Fruit fly (Drosophila melanogaster) whole organism, embryonic: ENCODE measurements around the gene tHMG1.
A peak's percentile ranks its signal among the peaks of the same experiment; 100 is the strongest.

Source experiments
- Aef1 ChIP-seq: fragments of 200-800 bp; sonication (Bioruptor generic); IDR thresholded peaks from 3 replicates; pipeline ENCODE4 v1.3.6; 2022; ENCODE audit warnings: missing biosample characterization, missing genetic modification characterization
- Atf6 ChIP-seq: fragments of 200-800 bp; sonication (Bioruptor generic); IDR thresholded peaks from 2 replicates; pipeline ENCODE4 v1.3.6; 2022; ENCODE audit warnings: missing biosample characterization, missing genetic modification characterization
- CG11456 ChIP-seq: fragments of 200-800 bp; sonication (Bioruptor generic); IDR thresholded peaks from 3 replicates; pipeline ENCODE4 v1.3.6; 2022; ENCODE audit warnings: missing biosample characterization, missing genetic modification characterization
- CG11504 ChIP-seq: fragments of 200-800 bp; sonication (Bioruptor generic); optimal IDR thresholded peaks from 3 replicates; lab custom pipeline; 2019; ENCODE audit warnings: missing biosample characterization, mild to moderate bottlenecking, missing genetic modification characterization, moderate library complexity
- CG12299 ChIP-seq: fragments of 200-800 bp; sonication (Bioruptor generic); optimal IDR thresholded peaks from 2 replicates; lab custom pipeline; 2018; ENCODE audit warnings: missing biosample characterization, mild to moderate bottlenecking, missing genetic modification characterization
- CG13894 ChIP-seq: fragments of 200-800 bp; sonication (Bioruptor generic); optimal IDR thresholded peaks from 3 replicates; lab custom pipeline; 2018; ENCODE audit warnings: missing biosample characterization, mild to moderate bottlenecking, missing genetic modification characterization, moderate library complexity
- CG15269 ChIP-seq: fragments of 200-800 bp; sonication (Bioruptor generic); optimal IDR thresholded peaks from 2 replicates; lab custom pipeline; 2018; ENCODE audit warnings: missing biosample characterization, mild to moderate bottlenecking, missing genetic modification characterization, moderate library complexity
- CG15514 ChIP-seq: fragments of 200-800 bp; sonication (Bioruptor generic); optimal IDR thresholded peaks from 3 replicates; lab custom pipeline; 2017; ENCODE audit warnings: missing biosample characterization, missing genetic modification characterization, mild to moderate bottlenecking, moderate library complexity, missing genetic modification reagents
- CG16779 ChIP-seq: fragments of 200-800 bp; sonication (Bioruptor generic); IDR thresholded peaks from 2 replicates; pipeline ENCODE4 v1.3.6; 2022; ENCODE audit warnings: missing biosample characterization, missing genetic modification characterization
- CG18619 ChIP-seq: fragments of 200-800 bp; sonication (Bioruptor generic); optimal IDR thresholded peaks from 3 replicates; lab custom pipeline; 2017; ENCODE audit warnings: missing biosample characterization, mild to moderate bottlenecking, missing genetic modification characterization
- CG3163 ChIP-seq: fragments of 200-800 bp; sonication (Bioruptor generic); optimal IDR thresholded peaks from 3 replicates; lab custom pipeline; 2016; ENCODE audit warnings: missing biosample characterization, missing genetic modification characterization
- CG32532 ChIP-seq: fragments of 200-800 bp; sonication (Bioruptor generic); IDR thresholded peaks from 2 replicates; pipeline ENCODE4 v1.3.6; 2022; ENCODE audit warnings: missing biosample characterization, missing genetic modification characterization
- CG3281 ChIP-seq: fragments of 200-800 bp; sonication (Bioruptor generic); optimal IDR thresholded peaks from 3 replicates; lab custom pipeline; 2017; ENCODE audit warnings: missing biosample characterization, mild to moderate bottlenecking, missing genetic modification characterization
- CG33557 ChIP-seq: fragments of 200-800 bp; sonication (Bioruptor generic); optimal IDR thresholded peaks from 2 replicates; lab custom pipeline; 2019; ENCODE audit warnings: missing biosample characterization, mild to moderate bottlenecking, missing genetic modification characterization, moderate library complexity
- CG34376 ChIP-seq: fragments of 200-800 bp; sonication (Bioruptor generic); optimal IDR thresholded peaks from 2 replicates; lab custom pipeline; 2018; ENCODE audit warnings: missing biosample characterization, mild to moderate bottlenecking, missing genetic modification characterization
- CG4328 ChIP-seq: fragments of 200-800 bp; sonication (Bioruptor generic); optimal IDR thresholded peaks from 3 replicates; lab custom pipeline; 2017; ENCODE audit warnings: missing biosample characterization, missing genetic modification reagents, missing genetic modification characterization
- CG4404 ChIP-seq: fragments of 200-800 bp; sonication (Bioruptor generic); IDR thresholded peaks from 2 replicates; pipeline ENCODE4 v1.3.6; 2022; ENCODE audit warnings: missing biosample characterization, missing genetic modification characterization
- CG4730 ChIP-seq: fragments of 200-800 bp; sonication (Bioruptor generic); IDR thresholded peaks from 2 replicates; pipeline ENCODE4 v1.3.6; 2022; ENCODE audit warnings: missing biosample characterization, missing genetic modification characterization
- CG7556 ChIP-seq: fragments of 200-800 bp; sonication (Bioruptor generic); optimal IDR thresholded peaks from 2 replicates; lab custom pipeline; 2017; ENCODE audit warnings: missing biosample characterization, mild to moderate bottlenecking, missing genetic modification characterization
- CG7839 ChIP-seq: fragments of 200-800 bp; sonication (Bioruptor generic); optimal IDR thresholded peaks from 3 replicates; lab custom pipeline; 2018; ENCODE audit warnings: missing biosample characterization, mild to moderate bottlenecking, missing genetic modification characterization, moderate library complexity
- CG9215 ChIP-seq: fragments of 200-800 bp; sonication (Bioruptor generic); IDR thresholded peaks from 2 replicates; pipeline ENCODE4 v1.3.6; 2022; ENCODE audit warnings: missing biosample characterization, missing genetic modification characterization
- E2f1 ChIP-seq: fragments of 200-800 bp; sonication (Bioruptor generic); IDR thresholded peaks from 2 replicates; pipeline ENCODE4 v1.3.6; 2022; ENCODE audit warnings: missing biosample characterization, missing genetic modification characterization
- Fer1 ChIP-seq: fragments of 200-800 bp; sonication (Bioruptor generic); optimal IDR thresholded peaks from 2 replicates; lab custom pipeline; 2017; ENCODE audit warnings: missing biosample characterization, mild to moderate bottlenecking, missing genetic modification characterization
- Hr51 ChIP-seq, 2 experiments: fragments of 200-800 bp; sonication (Bioruptor generic); optimal IDR thresholded peaks; 2 replicates in 1 of 2; 3 replicates in 1 of 2; lab custom pipeline; 2016 to 2018; ENCODE audit warnings: missing biosample characterization in 2 of 2, missing genetic modification characterization in 2 of 2, mild to moderate bottlenecking in 1 of 2, moderate library complexity in 1 of 2
- Meics ChIP-seq: fragments of 200-800 bp; sonication (Bioruptor generic); optimal IDR thresholded peaks from 2 replicates; lab custom pipeline; 2017; ENCODE audit warnings: missing biosample characterization, mild to moderate bottlenecking, missing genetic modification characterization
- NfI ChIP-seq: fragments of 200-800 bp; sonication (Bioruptor generic); optimal IDR thresholded peaks from 3 replicates; lab custom pipeline; 2018; ENCODE audit warnings: missing biosample characterization, mild to moderate bottlenecking, missing genetic modification characterization, moderate library complexity
- PHDP ChIP-seq: fragments of 200-800 bp; sonication (Bioruptor generic); optimal IDR thresholded peaks from 3 replicates; lab custom pipeline; 2018; ENCODE audit warnings: missing biosample characterization, mild to moderate bottlenecking, missing genetic modification characterization, moderate library complexity
- Rfx ChIP-seq: fragments of 200-800 bp; sonication (Bioruptor generic); IDR thresholded peaks from 2 replicates; pipeline ENCODE4 v1.3.6; 2022; ENCODE audit warnings: missing biosample characterization, missing genetic modification characterization
- Six4 ChIP-seq: fragments of 200-800 bp; sonication (Bioruptor generic); optimal IDR thresholded peaks from 2 replicates; lab custom pipeline; 2016; ENCODE audit warnings: missing biosample characterization, missing genetic modification characterization
- ab ChIP-seq: fragments of 200-800 bp; sonication (Bioruptor generic); optimal IDR thresholded peaks from 2 replicates; lab custom pipeline; 2016; ENCODE audit warnings: missing biosample characterization, missing genetic modification characterization
- ac ChIP-seq: fragments of 200-800 bp; sonication (Bioruptor generic); optimal IDR thresholded peaks from 3 replicates; lab custom pipeline; 2017; ENCODE audit warnings: missing biosample characterization, mild to moderate bottlenecking, missing genetic modification characterization
- dmrt99B ChIP-seq: fragments of 200-800 bp; sonication (Bioruptor generic); optimal IDR thresholded peaks from 2 replicates; lab custom pipeline; 2018; ENCODE audit warnings: missing biosample characterization, mild to moderate bottlenecking, missing genetic modification characterization, moderate library complexity
- ewg ChIP-seq: fragments of 200-800 bp; sonication (Bioruptor generic); optimal IDR thresholded peaks from 3 replicates; lab custom pipeline; 2017; ENCODE audit warnings: mild to moderate bottlenecking, missing biosample characterization, missing genetic modification reagents, missing genetic modification characterization
- ftz-f1 ChIP-seq: fragments of 200-800 bp; sonication (Bioruptor generic); optimal IDR thresholded peaks from 2 replicates; lab custom pipeline; 2016; ENCODE audit warnings: missing biosample characterization, missing genetic modification characterization
- gem ChIP-seq: fragments of 200-800 bp; sonication (Bioruptor generic); optimal IDR thresholded peaks from 2 replicates; lab custom pipeline; 2019; ENCODE audit warnings: missing biosample characterization, mild to moderate bottlenecking, missing genetic modification characterization, moderate library complexity
- grau ChIP-seq: fragments of 200-800 bp; optimal IDR thresholded peaks from 3 replicates; lab custom pipeline; 2019; ENCODE audit warnings: missing biosample characterization, mild to moderate bottlenecking, missing genetic modification characterization, moderate library complexity
- ind ChIP-seq: fragments of 200-800 bp; sonication (Bioruptor generic); optimal IDR thresholded peaks from 3 replicates; lab custom pipeline; 2016; ENCODE audit warnings: missing biosample characterization, missing genetic modification characterization
- kni ChIP-seq: fragments of 200-800 bp; sonication (Bioruptor generic); optimal IDR thresholded peaks from 3 replicates; lab custom pipeline; 2017; ENCODE audit warnings: mild to moderate bottlenecking, missing biosample characterization, missing genetic modification reagents, missing genetic modification characterization
- knrl ChIP-seq: fragments of 200-800 bp; sonication (Bioruptor generic); IDR thresholded peaks from 3 replicates; pipeline ENCODE4 v1.3.6; 2022; ENCODE audit warnings: missing biosample characterization, missing genetic modification characterization; ENCODE audit not compliant: partially characterized antibody
- lilli ChIP-seq: fragments of 200-800 bp; sonication (Bioruptor generic); optimal IDR thresholded peaks from 3 replicates; lab custom pipeline; 2016; ENCODE audit warnings: missing biosample characterization, missing genetic modification characterization
- lmd ChIP-seq: fragments of 200-800 bp; sonication (Bioruptor generic); IDR thresholded peaks from 2 replicates; pipeline ENCODE4 v1.3.6; 2022; ENCODE audit warnings: missing biosample characterization, missing genetic modification characterization
- pho ChIP-seq: fragments of 200-800 bp; sonication (Bioruptor generic); optimal IDR thresholded peaks from 2 replicates; lab custom pipeline; 2016; ENCODE audit warnings: missing biosample characterization, missing genetic modification characterization
- ranshi ChIP-seq: fragments of 200-800 bp; sonication (Bioruptor generic); IDR thresholded peaks from 2 replicates; pipeline ENCODE4 v1.3.6; 2022; ENCODE audit warnings: missing biosample characterization, missing genetic modification characterization
- sc ChIP-seq, 3 experiments: fragments of >200 bp in 2 of 3; fragments of 200-800 bp in 1 of 3; sonication (Bioruptor generic) in 1 of 3; optimal IDR thresholded peaks; 2 replicates in 2 of 3; 3 replicates in 1 of 3; lab custom pipeline; 2017; ENCODE audit warnings: mild to moderate bottlenecking in 1 of 3, missing biosample characterization in 1 of 3, missing genetic modification characterization in 1 of 3, missing genetic modification reagents in 1 of 3
- scrt ChIP-seq: fragments of 200-800 bp; sonication (Bioruptor generic); optimal IDR thresholded peaks from 2 replicates; lab custom pipeline; 2018; ENCODE audit warnings: missing biosample characterization, mild to moderate bottlenecking, missing genetic modification characterization, moderate library complexity
- sna ChIP-seq: fragments of 200-800 bp; sonication (Bioruptor generic); IDR thresholded peaks from 2 replicates; pipeline ENCODE4 v1.3.6; 2022; ENCODE audit warnings: missing biosample characterization, missing genetic modification characterization; ENCODE audit not compliant: partially characterized antibody
- so ChIP-seq: fragments of 200-800 bp; sonication (Bioruptor generic); IDR thresholded peaks from 3 replicates; pipeline ENCODE4 v1.3.6; 2022; ENCODE audit warnings: missing biosample characterization, missing genetic modification characterization
- unpg ChIP-seq: fragments of 200-800 bp; sonication (Bioruptor generic); optimal IDR thresholded peaks from 3 replicates; lab custom pipeline; 2018; ENCODE audit warnings: missing biosample characterization, mild to moderate bottlenecking, missing genetic modification characterization, moderate library complexity
- wdn ChIP-seq: fragments of 200-800 bp; sonication (Bioruptor generic); IDR thresholded peaks from 2 replicates; pipeline ENCODE4 v1.3.6; 2022; ENCODE audit warnings: missing biosample characterization, missing genetic modification characterization

tHMG1 gene

DNA sequence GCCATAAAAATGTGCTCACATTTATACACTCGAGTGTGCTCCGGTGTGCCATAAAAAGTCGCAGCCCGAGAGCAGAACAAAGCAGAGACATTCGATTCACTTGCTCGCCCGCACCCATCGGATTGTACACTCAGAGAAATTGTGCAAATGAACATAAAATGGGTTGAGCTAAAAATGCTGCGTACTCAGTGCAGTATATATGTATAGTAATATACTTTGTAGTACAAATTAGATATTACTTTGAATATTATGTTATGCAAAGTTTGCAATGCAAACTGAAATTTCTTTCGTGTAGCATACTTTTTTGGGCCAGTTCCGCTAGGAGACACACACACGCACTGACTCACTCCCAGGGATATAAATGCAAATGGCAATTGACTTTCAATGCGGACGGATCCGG is 12.0 kb downstream of the tHMG1 start:
- peak; percentile 33; the same call in 1 of the 2 replicates for TF ChIP-seq E2f1 (GFP tag; lab: Robert Waterston, UW)
- TF ChIP-seq ind: peak; percentile 15
- peak; percentile 23 for TF ChIP-seq dmrt99B (tag; lab: Kevin White, UChicago)
- no peak for TF ChIP-seq CG12299 (tag; lab: Kevin White, UChicago)
- TF ChIP-seq CG4730: 0 out of 2 replicates have a peak, but pooled peaks have one; percentile 21
- TF ChIP-seq CG11504 (tag; lab: Kevin White, UChicago): peak; percentile 27
- peak; percentile 59 for TF ChIP-seq Rfx (GFP tag; lab: Robert Waterston, UW)
- TF ChIP-seq kni (GFP tag; lab: Kevin White, UChicago): no peak
- TF ChIP-seq pho (GFP tag; lab: Kevin White, UChicago): peak; percentile 14
- no peak for TF ChIP-seq CG11456 (GFP tag; lab: Robert Waterston, UW)
- TF ChIP-seq NfI: peak; percentile 12
- peak; percentile 56 for TF ChIP-seq Meics
- TF ChIP-seq knrl (GFP tag; lab: Robert Waterston, UW): no peak
- TF ChIP-seq ranshi: no peak
- TF ChIP-seq ac: no peak
- TF ChIP-seq CG3163 (GFP tag; lab: Kevin White, UChicago): no peak
- TF ChIP-seq CG7556: peak; percentile 28
- peak; percentile 16 for TF ChIP-seq scrt
- TF ChIP-seq Fer1 (GFP tag; lab: Kevin White, UChicago): peak; percentile 49
- no peak for TF ChIP-seq CG33557
- TF ChIP-seq CG18619 (GFP tag; lab: Kevin White, UChicago): peak; percentile 0
- peak; percentile 22 for TF ChIP-seq lilli (GFP tag; lab: Kevin White, UChicago)
- peak; percentile 22 for TF ChIP-seq CG3281 (GFP tag; lab: Kevin White, UChicago)
- no peak for TF ChIP-seq CG4404
- TF ChIP-seq lmd (GFP tag; lab: Robert Waterston, UW): peak; percentile 18; the same call in 1 of the 2 replicates
- no peak for TF ChIP-seq Six4 (GFP tag; lab: Kevin White, UChicago)
- peak in 1 of 2 experiments; percentile 37 for TF ChIP-seq Hr51 (GFP tag; optimal IDR thresholded peaks at IDR 0.05; lab: Kevin White, UChicago)
- TF ChIP-seq gem (tag; lab: Kevin White, UChicago): peak; percentile 34
- no peak for TF ChIP-seq so (GFP tag; lab: Robert Waterston, UW)
- TF ChIP-seq CG16779 (GFP tag; lab: Robert Waterston, UW): no peak
- TF ChIP-seq CG15269 (tag; lab: Kevin White, UChicago): peak; percentile 19
- no peak for TF ChIP-seq sc (optimal IDR thresholded peaks at IDR 0.05; lab: Kevin White, UChicago)
- TF ChIP-seq sc (GFP tag; optimal IDR thresholded peaks at IDR 0.05; lab: Kevin White, UChicago): no peak
- TF ChIP-seq CG15514: peak; percentile 17
- no peak for TF ChIP-seq CG4328 (GFP tag; lab: Kevin White, UChicago)
- TF ChIP-seq ab (GFP tag; lab: Kevin White, UChicago): no peak
- no peak for TF ChIP-seq ftz-f1 (GFP tag; lab: Kevin White, UChicago)
- TF ChIP-seq CG34376 (GFP tag; lab: Kevin White, UChicago): no peak
- TF ChIP-seq unpg: no peak
- peak; percentile 37 for TF ChIP-seq grau (tag; lab: Kevin White, UChicago)
- 0 out of 2 replicates have a peak, but pooled peaks have one; percentile 35 for TF ChIP-seq Atf6 (GFP tag; lab: Robert Waterston, UW)
- TF ChIP-seq CG13894 (tag; lab: Kevin White, UChicago): peak; percentile 48
- peak; percentile 34 for TF ChIP-seq CG7839
- TF ChIP-seq ewg (GFP tag; lab: Kevin White, UChicago): no peak
- 0 out of 2 replicates have a peak, but pooled peaks have one; percentile 31 for TF ChIP-seq CG9215 (GFP tag; lab: Robert Waterston, UW)
- TF ChIP-seq wdn (GFP tag; lab: Robert Waterston, UW): no peak
- TF ChIP-seq sna (GFP tag; lab: Robert Waterston, UW): no peak
- 0 out of 2 replicates have a peak, but pooled peaks have one; percentile 38 for TF ChIP-seq CG32532 (GFP tag; lab: Robert Waterston, UW)
- 0 out of 3 replicates have a peak, but pooled peaks have one; percentile 22 for TF ChIP-seq Aef1 (GFP tag; lab: Robert Waterston, UW)
- peak; percentile 24 for TF ChIP-seq PHDP (tag; lab: Kevin White, UChicago)
